Fruit fly (Drosophila melanogaster) whole organism, prepupa: ENCODE measurements around the gene ssh.

Source experiments
- Blimp-1 ChIP-seq: fragments of 200-800 bp; sonication (Bioruptor generic); optimal IDR thresholded peaks from 3 replicates; lab custom pipeline; 2017; ENCODE audit warnings: missing biosample characterization, missing genetic modification characterization, mild to moderate bottlenecking, moderate library complexity, missing genetic modification reagents
- CG10631 ChIP-seq: fragments of 200-800 bp; sonication (Bioruptor generic); optimal IDR thresholded peaks from 2 replicates; lab custom pipeline; 2016; ENCODE audit warnings: missing biosample characterization, missing genetic modification characterization
- CG10669 ChIP-seq: fragments of 200-800 bp; sonication (Bioruptor generic); optimal IDR thresholded peaks from 3 replicates; lab custom pipeline; 2018; ENCODE audit warnings: missing biosample characterization, mild to moderate bottlenecking, missing genetic modification characterization, moderate library complexity
- CG11902 ChIP-seq: fragments of 200-800 bp; sonication (Bioruptor generic); optimal IDR thresholded peaks from 3 replicates; lab custom pipeline; 2016; ENCODE audit warnings: missing biosample characterization, missing genetic modification characterization
- CG15336 ChIP-seq: fragments of 200-800 bp; sonication (Bioruptor generic); IDR thresholded peaks from 2 replicates; pipeline ENCODE4 v1.3.6; 2022; ENCODE audit warnings: missing biosample characterization, missing genetic modification characterization
- CG1621 ChIP-seq: fragments of 200-800 bp; sonication (Bioruptor generic); optimal IDR thresholded peaks from 3 replicates; lab custom pipeline; 2018; ENCODE audit warnings: missing biosample characterization, mild to moderate bottlenecking, missing genetic modification characterization
- CG32006 ChIP-seq: fragments of 200-800 bp; sonication (Bioruptor generic); optimal IDR thresholded peaks from 3 replicates; lab custom pipeline; 2017; ENCODE audit warnings: missing biosample characterization, mild to moderate bottlenecking, missing genetic modification characterization
- CG3919 ChIP-seq: fragments of 200-800 bp; sonication (Bioruptor generic); optimal IDR thresholded peaks from 3 replicates; lab custom pipeline; 2016; ENCODE audit warnings: missing biosample characterization, missing genetic modification characterization
- CG4318 ChIP-seq: fragments of 200-800 bp; sonication (Bioruptor generic); optimal IDR thresholded peaks from 3 replicates; lab custom pipeline; 2017; ENCODE audit warnings: missing biosample characterization, mild to moderate bottlenecking, missing genetic modification characterization
- CG6163 ChIP-seq: fragments of 200-800 bp; sonication (Bioruptor generic); IDR thresholded peaks from 3 replicates; pipeline ENCODE4 v1.3.6; 2022; ENCODE audit warnings: missing biosample characterization, missing genetic modification characterization
- CG6276 ChIP-seq: fragments of 200-800 bp; sonication (Bioruptor generic); optimal IDR thresholded peaks from 2 replicates; lab custom pipeline; 2017; ENCODE audit warnings: missing biosample characterization, mild to moderate bottlenecking, missing genetic modification characterization
- CG6792 ChIP-seq: fragments of 200-800 bp; sonication (Bioruptor generic); optimal IDR thresholded peaks from 3 replicates; lab custom pipeline; 2016; ENCODE audit warnings: missing biosample characterization, missing genetic modification characterization
- CG6808 ChIP-seq: fragments of 200-800 bp; sonication (Bioruptor generic); optimal IDR thresholded peaks from 3 replicates; lab custom pipeline; 2017; ENCODE audit warnings: missing biosample characterization, missing genetic modification characterization, mild to moderate bottlenecking, moderate library complexity, missing genetic modification reagents
- CG7368 ChIP-seq: fragments of 200-800 bp; sonication (Bioruptor generic); optimal IDR thresholded peaks from 3 replicates; lab custom pipeline; 2016; ENCODE audit warnings: missing biosample characterization, missing genetic modification characterization
- CG8119 ChIP-seq: fragments of 200-800 bp; sonication (Bioruptor generic); IDR thresholded peaks from 3 replicates; pipeline ENCODE4 v1.3.6; 2022; ENCODE audit warnings: missing biosample characterization, missing genetic modification characterization
- CG8319 ChIP-seq: fragments of 200-800 bp; sonication (Bioruptor generic); optimal IDR thresholded peaks from 3 replicates; lab custom pipeline; 2016; ENCODE audit warnings: missing biosample characterization, missing genetic modification characterization
- CG8632 ChIP-seq: fragments of 200-800 bp; sonication (Bioruptor generic); optimal IDR thresholded peaks from 3 replicates; lab custom pipeline; 2016; ENCODE audit warnings: missing biosample characterization, missing genetic modification characterization
- Eip75B ChIP-seq: fragments of 200-800 bp; sonication (Bioruptor generic); optimal IDR thresholded peaks from 3 replicates; lab custom pipeline; 2016; ENCODE audit warnings: missing biosample characterization, missing genetic modification characterization
- Eip78C ChIP-seq: fragments of 200-800 bp; sonication (Bioruptor generic); peaks from one replicate; lab custom pipeline; 2016; ENCODE audit warnings: missing biosample characterization, missing genetic modification characterization
- Ets21C ChIP-seq: fragments of 200-800 bp; sonication (Bioruptor generic); optimal IDR thresholded peaks from 3 replicates; lab custom pipeline; 2016; ENCODE audit warnings: missing biosample characterization, missing genetic modification characterization
- Ets96B ChIP-seq: fragments of 200-800 bp; optimal IDR thresholded peaks from 2 replicates; lab custom pipeline; 2019; ENCODE audit warnings: missing biosample characterization, mild to moderate bottlenecking, missing genetic modification characterization, moderate library complexity
- Hr38 ChIP-seq: sonication (Bioruptor generic); optimal IDR thresholded peaks from 2 replicates; lab custom pipeline; 2016; ENCODE audit warnings: missing biosample characterization, missing genetic modification characterization
- Hr39 ChIP-seq: fragments of 200-800 bp; sonication (Bioruptor generic); optimal IDR thresholded peaks from 2 replicates; lab custom pipeline; 2016; ENCODE audit warnings: missing biosample characterization, missing genetic modification characterization
- Hr4 ChIP-seq: fragments of 200-800 bp; sonication (Bioruptor generic); optimal IDR thresholded peaks from 3 replicates; lab custom pipeline; 2016; ENCODE audit warnings: missing biosample characterization, missing genetic modification characterization
- Lpt ChIP-seq: fragments of 200-800 bp; sonication (Bioruptor generic); optimal IDR thresholded peaks from 3 replicates; lab custom pipeline; 2016; ENCODE audit warnings: missing biosample characterization, missing genetic modification characterization
- OdsH ChIP-seq: fragments of 200-800 bp; sonication (Bioruptor generic); optimal IDR thresholded peaks from 3 replicates; lab custom pipeline; 2016; ENCODE audit warnings: missing biosample characterization, missing genetic modification characterization
- Smox ChIP-seq: fragments of 200-800 bp; sonication (Bioruptor generic); optimal IDR thresholded peaks from 3 replicates; lab custom pipeline; 2016; ENCODE audit warnings: missing biosample characterization, missing genetic modification characterization
- Sox102F ChIP-seq: fragments of 200-800 bp; sonication (Bioruptor generic); optimal IDR thresholded peaks from 2 replicates; lab custom pipeline; 2016; ENCODE audit warnings: missing biosample characterization, mild to moderate bottlenecking, missing genetic modification characterization
- Sox14 ChIP-seq: fragments of 200-800 bp; sonication (Bioruptor generic); optimal IDR thresholded peaks from 3 replicates; lab custom pipeline; 2016; ENCODE audit warnings: missing biosample characterization, missing genetic modification characterization
- Sox15 ChIP-seq: fragments of 200-800 bp; sonication (Bioruptor generic); optimal IDR thresholded peaks from 3 replicates; lab custom pipeline; 2016; ENCODE audit warnings: missing biosample characterization, missing genetic modification characterization
- achi ChIP-seq: fragments of 200-800 bp; sonication (Bioruptor generic); optimal IDR thresholded peaks from 3 replicates; lab custom pipeline; 2016; ENCODE audit warnings: missing biosample characterization, missing genetic modification characterization
- dac ChIP-seq: fragments of 200-800 bp; sonication (Bioruptor generic); optimal IDR thresholded peaks from 2 replicates; lab custom pipeline; 2017; ENCODE audit warnings: missing biosample characterization, mild to moderate bottlenecking, missing genetic modification characterization
- dsx ChIP-seq: fragments of 200-800 bp; optimal IDR thresholded peaks from 3 replicates; lab custom pipeline; 2019; ENCODE audit warnings: missing biosample characterization, mild to moderate bottlenecking, missing genetic modification characterization, moderate library complexity; ENCODE audit not compliant: poor library complexity, severe bottlenecking
- eg ChIP-seq: fragments of 200-800 bp; sonication (Bioruptor generic); IDR thresholded peaks from 3 replicates; pipeline ENCODE4 v1.3.6; 2022; ENCODE audit warnings: missing biosample characterization, missing genetic modification characterization
- fd85E ChIP-seq: fragments of 200-800 bp; sonication (Bioruptor generic); optimal IDR thresholded peaks from 3 replicates; lab custom pipeline; 2016; ENCODE audit warnings: missing biosample characterization, missing genetic modification characterization
- fkh ChIP-seq: fragments of 200-800 bp; sonication (Bioruptor generic); optimal IDR thresholded peaks from 3 replicates; lab custom pipeline; 2017; ENCODE audit warnings: missing biosample characterization, mild to moderate bottlenecking, missing genetic modification characterization, moderate library complexity
- lz ChIP-seq: fragments of 200-800 bp; sonication (Bioruptor generic); optimal IDR thresholded peaks from 3 replicates; lab custom pipeline; 2016; ENCODE audit warnings: missing biosample characterization, missing genetic modification characterization
- net ChIP-seq: fragments of 200-800 bp; sonication (Bioruptor generic); optimal IDR thresholded peaks from 3 replicates; lab custom pipeline; 2016; ENCODE audit warnings: missing biosample characterization, missing genetic modification characterization
- pdm3 ChIP-seq: fragments of 200-800 bp; sonication (Bioruptor generic); optimal IDR thresholded peaks from 3 replicates; lab custom pipeline; 2016; ENCODE audit warnings: missing biosample characterization, missing genetic modification characterization
- salr ChIP-seq, 2 experiments: fragments of 200-800 bp; sonication (Bioruptor generic); optimal IDR thresholded peaks; 3 replicates each; lab custom pipeline; 2016 to 2018; ENCODE audit warnings: missing biosample characterization in 2 of 2, missing genetic modification characterization in 2 of 2, mild to moderate bottlenecking in 1 of 2
- spab ChIP-seq: fragments of 200-800 bp; sonication (Bioruptor generic); optimal IDR thresholded peaks from 2 replicates; lab custom pipeline; 2017; ENCODE audit warnings: missing biosample characterization, mild to moderate bottlenecking, missing genetic modification characterization, missing genetic modification reagents
- svp ChIP-seq: fragments of 200-800 bp; sonication (Bioruptor generic); peaks from one replicate; lab custom pipeline; 2016; ENCODE audit warnings: missing biosample characterization, missing genetic modification characterization

ssh gene

DNA sequence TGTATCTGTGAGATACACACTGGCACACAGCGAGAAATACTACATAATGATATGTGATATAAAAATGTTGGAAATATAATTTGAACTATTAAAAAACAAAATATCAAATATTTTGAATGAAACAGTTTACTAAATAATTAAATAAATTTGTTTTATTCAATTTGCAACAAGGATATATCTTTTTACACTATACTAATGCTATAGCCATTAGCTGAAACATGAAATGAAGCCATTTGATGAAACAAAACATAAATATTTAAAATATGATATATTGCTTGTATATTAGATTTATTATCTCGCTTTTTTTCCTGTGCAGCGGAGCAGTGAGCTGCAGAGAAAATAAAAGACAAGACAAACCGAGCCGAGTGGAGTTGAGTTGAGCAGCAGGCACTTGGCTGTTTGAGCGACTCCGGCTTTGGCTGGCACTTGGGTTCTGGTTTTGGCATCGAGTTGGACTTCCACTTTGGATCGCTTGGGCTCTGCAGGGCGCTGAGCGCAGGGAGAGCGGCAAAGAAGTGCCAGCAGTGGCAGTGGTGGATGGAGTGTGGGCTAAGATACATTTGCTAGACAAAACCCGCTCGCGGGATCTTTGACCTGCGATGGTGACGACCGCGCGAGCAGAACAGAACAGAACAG, 51.3 kb downstream of the ssh start (continued):
- TF ChIP-seq Ets96B (tag; lab: Kevin White, UChicago) = peak; percentile 93
- TF ChIP-seq Sox14 = peak; percentile 33
- no peak for TF ChIP-seq Hr38
- TF ChIP-seq CG6792 (GFP tag; lab: Kevin White, UChicago) = peak; percentile 80
- peak; percentile 91 for TF ChIP-seq spab
- TF ChIP-seq Ets21C (GFP tag; lab: Kevin White, UChicago) = peak; percentile 19
- TF ChIP-seq CG1621 (tag; lab: Kevin White, UChicago) = peak; percentile 45
- TF ChIP-seq net (GFP tag; lab: Kevin White, UChicago) = peak; percentile 88
- TF ChIP-seq Eip78C (GFP tag; lab: Kevin White, UChicago) = peak; percentile 95
- peak; percentile 7 to 86 for TF ChIP-seq salr (GFP tag; optimal IDR thresholded peaks at IDR 0.05; lab: Kevin White, UChicago)
- TF ChIP-seq OdsH (GFP tag; lab: Kevin White, UChicago) = peak; percentile 86
- TF ChIP-seq lz = peak; percentile 55
- peak; percentile 79 for TF ChIP-seq CG8632
- TF ChIP-seq pdm3 = peak; percentile 68
- TF ChIP-seq fd85E = peak; percentile 27
- TF ChIP-seq CG7368 (GFP tag; lab: Kevin White, UChicago) = peak; percentile 78
- TF ChIP-seq CG11902 (GFP tag; lab: Kevin White, UChicago) = peak; percentile 59
- peak; percentile 88 for TF ChIP-seq CG10631 (GFP tag; lab: Kevin White, UChicago)
- TF ChIP-seq CG6808 (GFP tag; lab: Kevin White, UChicago) = peak; percentile 91
- peak; percentile 39 for TF ChIP-seq Sox15
- TF ChIP-seq Lpt (GFP tag; lab: Kevin White, UChicago) = peak; percentile 94
- TF ChIP-seq eg = peak; percentile 84
- TF ChIP-seq CG15336 (GFP tag; lab: Robert Waterston, UW) = peak; percentile 94
- TF ChIP-seq dsx = peak; percentile 91

DNA sequence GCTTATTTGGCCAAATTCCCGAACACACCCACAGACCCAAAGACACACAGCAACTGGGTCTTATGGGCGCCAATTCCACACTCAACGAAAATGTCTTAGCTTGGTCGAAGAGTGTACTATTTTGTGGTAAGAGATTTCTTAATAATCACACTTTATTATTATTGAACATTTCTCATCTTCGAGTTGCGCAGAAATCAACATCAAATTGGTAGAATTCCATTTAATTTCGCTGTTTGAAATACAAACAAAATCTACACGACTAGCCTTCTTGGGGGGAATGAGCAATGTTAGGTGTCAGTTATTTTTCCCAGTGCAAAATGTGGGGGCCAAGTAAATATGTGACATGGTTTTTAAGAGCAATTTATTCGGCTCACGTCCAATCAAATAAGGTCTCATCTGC, 53.8 kb downstream of the ssh start:
- TF ChIP-seq pdm3 (peak; percentile 38), CG10669 (GFP tag; lab: Kevin White, UChicago) (no peak), lz (peak; percentile 5), CG6792 (GFP tag; lab: Kevin White, UChicago) (peak; percentile 14), CG15336 (GFP tag; lab: Robert Waterston, UW) (peak; percentile 67), CG8632 (no peak), Blimp-1 (GFP tag; lab: Kevin White, UChicago) (no peak), CG3919 (GFP tag; lab: Kevin White, UChicago) (no peak), achi (GFP tag; lab: Kevin White, UChicago) (peak; percentile 5), Eip78C (GFP tag; lab: Kevin White, UChicago) (peak; percentile 69), CG4318 (GFP tag; lab: Kevin White, UChicago) (peak; percentile 47), CG6163 (GFP tag; lab: Robert Waterston, UW) (0 out of 3 replicates have a peak, but pooled peaks have one; percentile 16), CG7368 (GFP tag; lab: Kevin White, UChicago) (no peak), Sox102F (GFP tag; lab: Kevin White, UChicago) (no peak), CG8319 (GFP tag; lab: Kevin White, UChicago) (no peak), Smox (GFP tag; lab: Kevin White, UChicago) (no peak), Hr39 (GFP tag; lab: Kevin White, UChicago) (peak; percentile 6), fkh (GFP tag; lab: Kevin White, UChicago) (no peak), dsx (no peak), svp (peak; percentile 37), CG32006 (GFP tag; lab: Kevin White, UChicago) (peak; percentile 71), Eip75B (no peak), CG1621 (tag; lab: Kevin White, UChicago) (no peak), dac (GFP tag; lab: Kevin White, UChicago) (peak; percentile 37), Hr4 (peak; percentile 59), eg (peak; percentile 29; the same call in 1 of the 3 replicates), CG8119 (GFP tag; lab: Robert Waterston, UW) (peak; percentile 55; the same call in 2 of the 3 replicates), CG6276 (GFP tag; lab: Kevin White, UChicago) (peak; percentile 38), OdsH (GFP tag; lab: Kevin White, UChicago) (peak; percentile 35)
